Worm (Caenorhabditis elegans): Measurements from ENCODE around the gene Y59E9AL.36.

- TF ChIP-seq unc-39 (tag; optimal IDR thresholded peaks at IDR 0.05): no peak
- TF ChIP-seq snpc-4 (tag; optimal IDR thresholded peaks at IDR 0.05): no peak
- TF ChIP-seq egl-27 (tag; optimal IDR thresholded peaks at IDR 0.05): no peak
- no peak for TF ChIP-seq nhr-6 (tag; optimal IDR thresholded peaks at IDR 0.05)
- TF ChIP-seq ama-1 (optimal IDR thresholded peaks at IDR 0.05): no peak
- TF ChIP-seq lsy-2 (tag; optimal IDR thresholded peaks at IDR 0.05): no peak
- no peak for TF ChIP-seq nhr-237 (tag; optimal IDR thresholded peaks at IDR 0.05)
- no peak for TF ChIP-seq ZK546.5 (tag; optimal IDR thresholded peaks at IDR 0.05)
- no peak for TF ChIP-seq lin-39 (tag; optimal IDR thresholded peaks at IDR 0.05)
- no peak for TF ChIP-seq blmp-1 (tag; optimal IDR thresholded peaks at IDR 0.05; ENCODE audit: insufficient read depth)
- TF ChIP-seq C34F6.9 (tag; optimal IDR thresholded peaks at IDR 0.05): no peak
Observed at ce11 chrIV:5210606-5211005, 1.3 kb upstream of the Y59E9AL.36 start.
